Worm (Caenorhabditis elegans): ENCODE results near the gene npp-20.
A peak's percentile ranks its signal among the peaks of the same experiment; 100 is the strongest.

The npp-20 gene

DNA sequence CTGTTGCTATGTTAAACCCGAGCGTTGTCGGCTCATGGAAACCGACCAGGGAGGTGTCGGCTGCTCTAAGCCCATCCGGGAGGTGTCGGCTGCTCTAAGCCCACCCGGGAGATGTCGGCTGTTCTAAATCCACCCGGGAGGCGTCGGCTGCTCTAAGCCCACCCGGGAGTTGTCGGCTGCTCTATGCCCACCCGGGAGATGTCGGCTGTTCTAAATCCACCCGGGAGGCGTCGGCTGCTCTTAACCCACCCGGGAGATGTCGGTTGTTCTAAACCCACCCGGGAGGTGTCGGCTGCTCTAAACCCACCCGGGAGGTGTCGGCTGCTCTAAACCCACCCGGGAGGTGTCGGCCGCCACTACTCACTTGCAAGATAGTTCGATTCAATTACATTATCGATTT, 20.1 kb upstream of the npp-20 start:
- TF ChIP-seq hlh-6 (tag; optimal IDR thresholded peaks at IDR 0.05) (no peak), ttx-3 (tag; optimal IDR thresholded peaks at IDR 0.05) (no peak), unc-3 (GFP tag; conservative IDR thresholded peaks at IDR 0.05) (no peak), unc-3 (tag; optimal IDR thresholded peaks at IDR 0.05) (no peak), ceh-2 (tag; optimal IDR thresholded peaks at IDR 0.05) (no peak), ref-2 (tag; optimal IDR thresholded peaks at IDR 0.05) (no peak), sdc-2 (tag; optimal IDR thresholded peaks at IDR 0.05) (no peak), pros-1 (tag; optimal IDR thresholded peaks at IDR 0.05) (no peak), zip-5 (tag; optimal IDR thresholded peaks at IDR 0.05) (no peak), lin-11 (tag; optimal IDR thresholded peaks at IDR 0.05) (no peak), ceh-31 (tag; optimal IDR thresholded peaks at IDR 0.05) (no peak), syd-9 (tag; optimal IDR thresholded peaks at IDR 0.05) (no peak), pqm-1 (tag; optimal IDR thresholded peaks at IDR 0.05) (no peak), hlh-13 (GFP tag; optimal IDR thresholded peaks at IDR 0.05) (no peak), dve-1 (tag; optimal IDR thresholded peaks at IDR 0.05) (no peak)

DNA sequence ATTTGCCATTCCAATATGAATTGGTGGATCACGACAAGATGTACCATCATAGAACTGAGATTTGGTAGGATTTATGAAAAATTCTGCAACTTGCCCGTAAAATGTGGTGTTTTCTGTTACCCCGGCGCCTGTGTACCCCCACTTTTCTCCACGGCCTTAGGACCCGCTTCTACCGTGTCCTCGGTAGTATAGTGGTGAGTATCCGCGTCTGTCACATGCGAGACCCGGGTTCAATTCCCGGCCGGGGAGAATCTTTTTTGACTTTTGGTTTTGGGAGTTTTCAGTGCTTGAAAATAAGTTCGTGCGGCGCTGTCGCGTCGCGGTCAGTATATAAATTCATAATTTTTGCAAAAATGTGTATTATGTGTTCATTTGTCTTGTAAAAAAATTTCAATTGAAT, 18.6 kb upstream of the npp-20 start:
- TF ChIP-seq ceh-34 (tag; optimal IDR thresholded peaks at IDR 0.05) (peak; percentile 4), eyg-1 (tag; optimal IDR thresholded peaks at IDR 0.05) (no peak), nhr-232 (tag; optimal IDR thresholded peaks at IDR 0.05) (no peak), syd-9 (tag; optimal IDR thresholded peaks at IDR 0.05) (no peak), unc-3 (GFP tag; conservative IDR thresholded peaks at IDR 0.05) (0 out of 2 replicates have a peak, but pooled peaks have one; percentile 31), unc-3 (tag; optimal IDR thresholded peaks at IDR 0.05) (no peak), sox-4 (tag; optimal IDR thresholded peaks at IDR 0.05) (peak; percentile 1), unc-86 (tag; optimal IDR thresholded peaks at IDR 0.05) (no peak), ttx-3 (tag; optimal IDR thresholded peaks at IDR 0.05) (no peak), hlh-30 (tag; optimal IDR thresholded peaks at IDR 0.05; ENCODE audit: insufficient read depth) (peak; percentile 37), che-1 (tag; optimal IDR thresholded peaks at IDR 0.05) (peak; percentile 14)

DNA sequence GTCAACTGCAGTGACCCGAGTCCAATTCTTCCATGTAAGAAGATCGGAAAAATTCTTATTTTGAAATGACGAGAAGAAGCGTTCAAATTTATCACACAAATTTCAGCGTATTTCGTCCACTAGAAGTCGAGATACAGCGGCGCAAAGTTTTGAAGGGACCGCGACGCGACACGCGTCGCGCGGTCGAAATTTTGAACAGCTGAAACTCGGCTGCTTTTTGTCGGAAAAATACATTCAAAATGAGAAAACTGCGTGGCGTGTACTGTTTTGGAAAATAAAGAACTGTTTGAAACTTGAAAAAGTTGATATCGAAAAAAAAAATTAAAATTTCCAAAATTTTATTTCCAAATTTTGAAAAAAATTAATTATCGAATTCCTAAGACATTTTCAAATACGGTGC, 17.1 kb upstream of the npp-20 start:
- TF ChIP-seq eyg-1 (tag; optimal IDR thresholded peaks at IDR 0.05) = no peak

DNA sequence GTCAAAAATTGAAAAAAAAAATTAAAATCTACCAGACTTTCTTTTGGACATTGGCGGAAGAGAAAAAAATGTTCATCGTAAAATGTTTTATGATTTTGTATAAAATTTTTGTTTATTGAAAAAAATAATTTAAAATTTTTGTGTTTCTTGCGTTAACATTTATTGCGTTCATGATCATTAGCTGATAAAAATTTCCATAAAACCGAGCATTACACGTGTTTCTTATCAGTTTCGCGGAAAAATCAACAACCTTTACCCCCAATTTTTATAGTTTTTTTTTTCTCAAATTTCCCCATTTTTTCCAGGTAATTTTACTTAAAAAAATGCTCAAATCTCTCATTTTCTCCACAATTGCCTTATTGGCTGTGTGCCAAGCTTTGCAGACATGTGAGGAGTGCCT, 14.4 kb upstream of the npp-20 start, which contains the start of gene txt-4:
txt-4 (plus strand) TSS at position 324 of the 400 bp plus-strand sequence.
- TF ChIP-seq pha-4 (tag; optimal IDR thresholded peaks at IDR 0.05) (no peak), ceh-30 (tag; optimal IDR thresholded peaks at IDR 0.05) (no peak), hlh-30 (tag; optimal IDR thresholded peaks at IDR 0.05; ENCODE audit: insufficient read depth) (no peak), hlh-15 (tag; optimal IDR thresholded peaks at IDR 0.05) (no peak), ceh-31 (tag; optimal IDR thresholded peaks at IDR 0.05) (no peak), ttx-3 (tag; optimal IDR thresholded peaks at IDR 0.05) (no peak), ahr-1 (tag; optimal IDR thresholded peaks at IDR 0.05) (no peak), ceh-6 (GFP tag; optimal IDR thresholded peaks at IDR 0.05) (no peak), syd-9 (tag; optimal IDR thresholded peaks at IDR 0.05) (no peak), zip-5 (tag; optimal IDR thresholded peaks at IDR 0.05) (no peak), ceh-34 (tag; optimal IDR thresholded peaks at IDR 0.05) (no peak)

DNA sequence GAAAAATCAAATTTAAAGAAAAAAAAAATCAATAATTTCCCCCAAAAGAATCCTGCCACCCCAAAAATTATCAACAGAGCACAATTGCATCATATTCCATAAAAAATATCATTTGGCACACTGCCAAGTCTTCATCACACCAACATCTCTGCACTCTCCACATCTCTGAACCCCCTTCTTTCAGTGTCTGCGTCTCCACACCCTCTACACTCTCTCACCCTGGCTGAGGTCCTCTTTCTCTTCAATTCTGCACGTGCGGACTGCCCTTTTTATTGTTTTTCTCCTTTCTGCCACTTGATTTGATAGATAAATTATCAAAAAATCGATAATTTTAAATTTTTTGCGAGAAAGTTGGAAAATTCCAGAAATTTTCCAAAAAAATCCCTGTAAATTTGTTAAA, 1.6 kb upstream of the npp-20 start, which contains the start of gene hxk-3:
hxk-3 (plus strand) TSS at position 179 of the 400 bp plus-strand sequence.
- TF ChIP-seq ceh-31 (tag; optimal IDR thresholded peaks at IDR 0.05) = peak; percentile 7
- no peak for TF ChIP-seq lin-11 (tag; optimal IDR thresholded peaks at IDR 0.05)
- peak; percentile 25 for TF ChIP-seq unc-55 (GFP tag; optimal IDR thresholded peaks at IDR 0.05)
- peak; percentile 6 for TF ChIP-seq hlh-8 (tag; optimal IDR thresholded peaks at IDR 0.05)
- TF ChIP-seq nfya-1 (tag; optimal IDR thresholded peaks at IDR 0.05) = peak; percentile 33
- peak; percentile 67 for TF ChIP-seq hlh-30 (tag; optimal IDR thresholded peaks at IDR 0.05; ENCODE audit: insufficient read depth)
- TF ChIP-seq hlh-6 (tag; optimal IDR thresholded peaks at IDR 0.05) = no peak
- TF ChIP-seq elt-2 (tag; optimal IDR thresholded peaks at IDR 0.05) = peak; percentile 22
- peak; percentile 52 for TF ChIP-seq unc-42 (tag; optimal IDR thresholded peaks at IDR 0.05)
- TF ChIP-seq dve-1 (tag; optimal IDR thresholded peaks at IDR 0.05) = no peak

DNA sequence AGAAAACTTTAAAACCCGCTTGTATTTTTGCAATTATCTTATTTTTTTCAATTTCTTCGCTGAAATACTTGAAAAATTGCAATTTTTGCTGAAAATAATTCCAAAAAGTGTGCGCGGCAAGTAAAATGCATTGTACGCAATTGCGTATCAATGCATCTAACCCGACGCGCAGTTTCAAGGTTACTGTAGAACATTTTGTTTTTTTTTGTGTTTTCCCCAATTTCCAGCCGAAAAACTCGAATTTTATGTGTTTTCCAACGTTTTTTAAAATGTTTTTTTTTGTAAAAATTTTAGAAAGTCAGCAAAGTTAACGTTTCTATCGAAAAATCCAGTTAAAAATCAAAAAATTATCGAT, 834 bp upstream of the npp-20 start:
- TF ChIP-seq fax-1 (tag; optimal IDR thresholded peaks at IDR 0.05) = no peak
- TF ChIP-seq fkh-6 (tag; optimal IDR thresholded peaks at IDR 0.05) = no peak
- no peak for TF ChIP-seq F13H6.1 (tag; optimal IDR thresholded peaks at IDR 0.05)
- TF ChIP-seq unc-55 (GFP tag; optimal IDR thresholded peaks at IDR 0.05) = no peak
- TF ChIP-seq ceh-24 (tag; optimal IDR thresholded peaks at IDR 0.05) = no peak
- no peak for TF ChIP-seq ceh-48 (tag; optimal IDR thresholded peaks at IDR 0.05)
- no peak for TF ChIP-seq tbx-2 (tag; optimal IDR thresholded peaks at IDR 0.05)
- TF ChIP-seq ceh-14 (tag; optimal IDR thresholded peaks at IDR 0.05) = no peak
- no peak for TF ChIP-seq che-1 (tag; optimal IDR thresholded peaks at IDR 0.05)
- TF ChIP-seq K02D7.2 (tag; optimal IDR thresholded peaks at IDR 0.05) = no peak
- TF ChIP-seq dmd-4 (tag; optimal IDR thresholded peaks at IDR 0.05; ENCODE audit: borderline replicate concordance) = no peak
- no peak for TF ChIP-seq syd-9 (tag; optimal IDR thresholded peaks at IDR 0.05)
- no peak for TF ChIP-seq C08G9.2 (tag; optimal IDR thresholded peaks at IDR 0.05)
- no peak for TF ChIP-seq ceh-18 (tag; optimal IDR thresholded peaks at IDR 0.05)

All from whole organism, late embryonic.